Worm (Caenorhabditis elegans) whole organism, L1 larva: Measurements from ENCODE around the gene gldi-1.
"Not testable (repeated sequence)": the region's sequence is repeated elsewhere in the genome, so short reads cannot be mapped to it uniquely, and the experiment has no call there.

Source experiments
- C04F5.9 ChIP-seq: sonication (generic microtip); optimal IDR thresholded peaks from 2 replicates; lab custom pipeline; 2016; ENCODE audit warnings: missing genetic modification characterization, missing compliant biosample characterization
- aly-2 ChIP-seq: fragments of 150-350 bp; optimal IDR thresholded peaks from 2 replicates; lab custom pipeline; 2014; ENCODE audit warnings: missing biosample characterization, missing genetic modification characterization
- ceh-82 ChIP-seq, 3 experiments: fragments of 150-350 bp in 1 of 3; sonication (generic microtip) in 2 of 3; optimal IDR thresholded peaks; 2 replicates each; lab custom pipeline; 2014 to 2017; ENCODE audit warnings: missing biosample characterization in 3 of 3, missing genetic modification characterization in 3 of 3
- ceh-90 ChIP-seq: sonication (generic microtip); optimal IDR thresholded peaks from 2 replicates; lab custom pipeline; 2016; ENCODE audit warnings: missing genetic modification characterization, missing compliant biosample characterization
- efl-1 ChIP-seq, 4 experiments: fragments of 150-350 bp; optimal IDR thresholded peaks in 3 of 4; peaks in 1 of 4; 1 replicate in 1 of 4; 2 replicates in 3 of 4; lab custom pipeline; 2014; ENCODE audit warnings: missing biosample characterization in 2 of 4, missing genetic modification characterization in 2 of 4, missing genetic modification reagents in 2 of 4
- egl-13 ChIP-seq: sonication (generic microtip); optimal IDR thresholded peaks from 2 replicates; lab custom pipeline; 2016; ENCODE audit warnings: missing genotype, missing genetic modification reagents, missing genetic modification characterization, missing compliant biosample characterization
- egl-27 ChIP-seq, 2 experiments: fragments of 150-350 bp in 1 of 2; sonication (generic microtip); optimal IDR thresholded peaks; 3 replicates each; lab custom pipeline; 2017 to 2018; ENCODE audit warnings: missing biosample characterization in 2 of 2, missing genetic modification characterization in 2 of 2, missing genetic modification reagents in 2 of 2
- elt-2 ChIP-seq: sonication (generic microtip); optimal IDR thresholded peaks from 2 replicates; lab custom pipeline; 2016; ENCODE audit warnings: missing genetic modification characterization, mild to moderate bottlenecking, inconsistent platforms, missing compliant biosample characterization, missing genetic modification reagents
- fkh-8 ChIP-seq: sonication (generic microtip); optimal IDR thresholded peaks from 2 replicates; lab custom pipeline; 2016; ENCODE audit warnings: mild to moderate bottlenecking, missing genetic modification characterization, missing compliant biosample characterization
- fos-1 ChIP-seq: fragments of 150-350 bp; optimal IDR thresholded peaks from 2 replicates; lab custom pipeline; 2014; ENCODE audit warnings: missing biosample characterization, missing genetic modification characterization
- isw-1 ChIP-seq: fragments of 200-800 bp; sonication (Bioruptor generic); IDR thresholded peaks from 2 replicates; pipeline ENCODE4 v1.3.6; 2022; ENCODE audit warnings: missing genetic modification characterization, missing compliant biosample characterization
- lin-35 ChIP-seq, 2 experiments: fragments of 150-350 bp; optimal IDR thresholded peaks; 2 replicates each; lab custom pipeline; 2014; ENCODE audit warnings: missing biosample characterization in 2 of 2, missing genetic modification characterization in 2 of 2, missing genetic modification reagents in 2 of 2
- nhr-84 ChIP-seq: sonication (generic microtip); optimal IDR thresholded peaks from 2 replicates; lab custom pipeline; 2017; ENCODE audit warnings: missing biosample characterization, missing genetic modification characterization
- nhr-90 ChIP-seq: sonication (generic microtip); optimal IDR thresholded peaks from 2 replicates; lab custom pipeline; 2016; ENCODE audit warnings: mild to moderate bottlenecking, missing genetic modification characterization, missing compliant biosample characterization; ENCODE audit not compliant: poor library complexity
- pax-3 ChIP-seq: fragments of 200-800 bp; sonication (Bioruptor generic); optimal IDR thresholded peaks from 2 replicates; lab custom pipeline; 2018; ENCODE audit warnings: mild to moderate bottlenecking, missing genetic modification characterization, moderate library complexity, missing compliant biosample characterization
- sox-4 ChIP-seq: sonication (generic microtip); optimal IDR thresholded peaks from 2 replicates; lab custom pipeline; 2016; ENCODE audit warnings: missing genetic modification characterization, missing compliant biosample characterization
- sptf-1 ChIP-seq: fragments of 150-350 bp; optimal IDR thresholded peaks from 2 replicates; lab custom pipeline; 2014; ENCODE audit warnings: missing biosample characterization, missing genetic modification characterization
- tbx-2 ChIP-seq: sonication (generic microtip); optimal IDR thresholded peaks from 2 replicates; lab custom pipeline; 2016; ENCODE audit warnings: missing genetic modification characterization, missing compliant biosample characterization
- unc-86 ChIP-seq: sonication (generic microtip); optimal IDR thresholded peaks from 2 replicates; lab custom pipeline; 2016; ENCODE audit warnings: missing genetic modification characterization, missing compliant biosample characterization
- unc-98 ChIP-seq: fragments of 200-800 bp; sonication (Bioruptor generic); IDR thresholded peaks from 2 replicates; pipeline ENCODE4 v1.3.6; 2022; ENCODE audit warnings: missing genetic modification characterization, missing compliant biosample characterization
- vab-15 ChIP-seq: sonication (generic microtip); optimal IDR thresholded peaks from 2 replicates; lab custom pipeline; 2017; ENCODE audit warnings: missing genotype, mild to moderate bottlenecking, missing genetic modification characterization, missing compliant biosample characterization

gldi-1 gene

ce11 chrII:454646-455045 lies 29.5 kb downstream of the gldi-1 start, which contains the start of gene W10D9.1:
W10D9.1 (plus strand) TSS chrII:454946.
- not testable (repeated sequence) for TF ChIP-seq vab-15; fkh-8 (tag; lab: Kevin White, UChicago); egl-13 (tag; lab: Kevin White, UChicago)

- TF ChIP-seq pax-3 (tag; lab: Kevin White, UChicago); sox-4 (tag; lab: Kevin White, UChicago); ceh-82 (tag; optimal IDR thresholded peaks at IDR 0.05; lab: Kevin White, UChicago): not testable (repeated sequence)
Observed at ce11 chrII:441102-441501, 43.1 kb downstream of the gldi-1 start, which contains the start of gene C24H12.1. C24H12.1 (plus strand) TSS chrII:441402.

DNA sequence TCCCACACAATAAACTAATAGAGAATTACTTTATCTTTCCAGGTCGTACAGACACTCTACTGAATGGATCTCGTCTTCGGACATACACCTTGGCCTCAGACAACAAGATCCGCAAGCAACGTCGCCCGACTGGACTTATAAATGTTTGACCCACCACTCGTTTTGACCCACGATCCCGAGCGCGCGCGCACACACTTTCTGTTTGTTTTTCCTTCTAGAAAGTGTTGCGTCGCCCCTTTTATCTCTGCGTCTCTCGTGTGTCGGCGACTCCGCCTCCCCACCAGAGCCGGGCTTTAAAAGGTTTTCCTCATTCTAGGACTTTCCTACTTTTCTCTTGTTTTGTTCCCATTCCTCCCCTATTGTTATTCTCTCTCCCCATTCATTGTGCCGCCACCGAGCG lies 46.9 kb downstream of the gldi-1 start:
- TF ChIP-seq unc-86 (no peak), unc-98 (no peak), nhr-90 (tag; lab: Kevin White, UChicago) (no peak), tbx-2 (no peak), fos-1 (tag; lab: Kevin White, UChicago) (no peak), C04F5.9 (tag; lab: Kevin White, UChicago) (no peak), elt-2 (tag; lab: Kevin White, UChicago) (no peak), isw-1 (GFP tag; lab: Robert Waterston, UW) (no peak), egl-27 (tag; optimal IDR thresholded peaks at IDR 0.05; lab: Kevin White, UChicago) (no peak), nhr-84 (no peak), efl-1 (optimal IDR thresholded peaks at IDR 0.05; lab: Kevin White, UChicago) (no peak), efl-1 (GFP tag; optimal IDR thresholded peaks at IDR 0.05 in 1 of 2; lab: Kevin White, UChicago) (no peak), lin-35 (GFP tag; optimal IDR thresholded peaks at IDR 0.05; lab: Kevin White, UChicago) (no peak), sptf-1 (no peak), aly-2 (tag; lab: Kevin White, UChicago) (no peak), ceh-90 (tag; lab: Kevin White, UChicago) (no peak)
